Fruit fly (Drosophila melanogaster) whole organism, embryonic: Measurements from ENCODE around the gene haf.

ENCODE experiments used
- CG10147 ChIP-seq: fragments of 200-800 bp; sonication (Bioruptor generic); optimal IDR thresholded peaks from 2 replicates; lab custom pipeline; 2019; ENCODE audit warnings: missing biosample characterization, mild to moderate bottlenecking, missing genetic modification characterization, moderate library complexity
- CG10654 ChIP-seq: fragments of 200-800 bp; sonication (Bioruptor generic); optimal IDR thresholded peaks from 2 replicates; lab custom pipeline; 2016; ENCODE audit warnings: missing biosample characterization, missing genetic modification characterization
- CG10979 ChIP-seq: fragments of 200-800 bp; sonication (Bioruptor generic); optimal IDR thresholded peaks from 2 replicates; lab custom pipeline; 2018; ENCODE audit warnings: missing biosample characterization, mild to moderate bottlenecking, missing genetic modification characterization, moderate library complexity
- CG11456 ChIP-seq: fragments of 200-800 bp; sonication (Bioruptor generic); IDR thresholded peaks from 3 replicates; pipeline ENCODE4 v1.3.6; 2022; ENCODE audit warnings: missing biosample characterization, missing genetic modification characterization
- CG14441 ChIP-seq: fragments of 200-800 bp; sonication (Bioruptor generic); IDR thresholded peaks from 2 replicates; pipeline ENCODE4 v1.3.6; 2022; ENCODE audit warnings: missing biosample characterization, missing genetic modification characterization
- CG17829 ChIP-seq: fragments of 200-800 bp; optimal IDR thresholded peaks from 2 replicates; lab custom pipeline; 2019; ENCODE audit warnings: missing biosample characterization, mild to moderate bottlenecking, missing genetic modification characterization, moderate library complexity
- CG17912 ChIP-seq: fragments of 200-800 bp; sonication (Bioruptor generic); optimal IDR thresholded peaks from 2 replicates; lab custom pipeline; 2018; ENCODE audit warnings: missing biosample characterization, mild to moderate bottlenecking, missing genetic modification characterization
- CG18011 ChIP-seq: fragments of 200-800 bp; sonication (Bioruptor generic); optimal IDR thresholded peaks from 2 replicates; lab custom pipeline; 2017; ENCODE audit warnings: missing biosample characterization, missing genetic modification characterization, mild to moderate bottlenecking, moderate library complexity, missing genotype
- CG3065 ChIP-seq: fragments of 200-800 bp; sonication (Bioruptor generic); optimal IDR thresholded peaks from 2 replicates; lab custom pipeline; 2016; ENCODE audit warnings: missing biosample characterization, missing genetic modification characterization
- CG6683 ChIP-seq: fragments of 200-800 bp; sonication (Bioruptor generic); optimal IDR thresholded peaks from 2 replicates; lab custom pipeline; 2017; ENCODE audit warnings: missing biosample characterization, mild to moderate bottlenecking, missing genetic modification characterization, missing genetic modification reagents
- CG7372 ChIP-seq: fragments of 200-800 bp; sonication (Bioruptor generic); IDR thresholded peaks from 2 replicates; pipeline ENCODE4 v1.3.6; 2022; ENCODE audit warnings: missing biosample characterization, missing genetic modification characterization
- CG7839 ChIP-seq: fragments of 200-800 bp; sonication (Bioruptor generic); optimal IDR thresholded peaks from 3 replicates; lab custom pipeline; 2018; ENCODE audit warnings: missing biosample characterization, mild to moderate bottlenecking, missing genetic modification characterization, moderate library complexity
- CG9727 ChIP-seq: fragments of 200-800 bp; sonication (Bioruptor generic); optimal IDR thresholded peaks from 3 replicates; lab custom pipeline; 2017; ENCODE audit warnings: missing biosample characterization, mild to moderate bottlenecking, missing genetic modification characterization
- CG9797 ChIP-seq: fragments of 200-800 bp; sonication (Bioruptor generic); optimal IDR thresholded peaks from 3 replicates; lab custom pipeline; 2018; ENCODE audit warnings: missing biosample characterization, mild to moderate bottlenecking, missing genetic modification characterization
- CG9932 ChIP-seq: fragments of 200-800 bp; sonication (Bioruptor generic); IDR thresholded peaks from 2 replicates; pipeline ENCODE4 v1.3.6; 2022; ENCODE audit warnings: missing biosample characterization, missing genetic modification characterization
- CoRest ChIP-seq: fragments of 200-800 bp; sonication (Bioruptor generic); optimal IDR thresholded peaks from 3 replicates; lab custom pipeline; 2018; ENCODE audit warnings: missing biosample characterization, mild to moderate bottlenecking, missing genetic modification characterization, moderate library complexity
- Dek ChIP-seq: fragments of 200-800 bp; sonication (Bioruptor generic); optimal IDR thresholded peaks from 3 replicates; lab custom pipeline; 2019; ENCODE audit warnings: missing biosample characterization, mild to moderate bottlenecking, missing genetic modification characterization, moderate library complexity
- Dp ChIP-seq: fragments of 200-800 bp; sonication (Bioruptor generic); optimal IDR thresholded peaks from 2 replicates; lab custom pipeline; 2018; ENCODE audit warnings: missing biosample characterization, mild to moderate bottlenecking, missing genetic modification characterization, moderate library complexity
- Eip74EF ChIP-seq, 2 experiments: fragments of 200-800 bp in 1 of 2; fragments of >200 bp in 1 of 2; sonication (Bioruptor generic) in 1 of 2; optimal IDR thresholded peaks; 2 replicates each; lab custom pipeline; 2017 to 2019; ENCODE audit warnings: missing biosample characterization in 2 of 2, missing genetic modification characterization in 2 of 2, mild to moderate bottlenecking in 1 of 2, moderate library complexity in 1 of 2
- H2.0 ChIP-seq: fragments of 200-800 bp; sonication (Bioruptor generic); IDR thresholded peaks from 2 replicates; pipeline ENCODE4 v1.3.6; 2022; ENCODE audit warnings: missing biosample characterization, missing genetic modification characterization
- HmgD ChIP-seq: fragments of 200-800 bp; sonication (Bioruptor generic); optimal IDR thresholded peaks from 3 replicates; lab custom pipeline; 2016; ENCODE audit warnings: missing biosample characterization, missing genetic modification characterization
- Hr51 ChIP-seq, 2 experiments: fragments of 200-800 bp; sonication (Bioruptor generic); optimal IDR thresholded peaks; 2 replicates in 1 of 2; 3 replicates in 1 of 2; lab custom pipeline; 2016 to 2018; ENCODE audit warnings: missing biosample characterization in 2 of 2, missing genetic modification characterization in 2 of 2, mild to moderate bottlenecking in 1 of 2, moderate library complexity in 1 of 2
- Mes4 ChIP-seq: fragments of 200-800 bp; sonication (Bioruptor generic); optimal IDR thresholded peaks from 2 replicates; lab custom pipeline; 2016; ENCODE audit warnings: missing biosample characterization, missing genetic modification characterization
- Sry-β ChIP-seq: fragments of 200-800 bp; sonication (Bioruptor generic); optimal IDR thresholded peaks from 2 replicates; lab custom pipeline; 2018; ENCODE audit warnings: missing biosample characterization, mild to moderate bottlenecking, missing genetic modification characterization, moderate library complexity
- Stat92E ChIP-seq, 3 experiments: fragments of >200 bp in 2 of 3; fragments of 200-800 bp in 1 of 3; sonication (Bioruptor generic) in 1 of 3; optimal IDR thresholded peaks; 2 replicates each; lab custom pipeline; 2017 to 2019; ENCODE audit warnings: missing biosample characterization in 3 of 3, missing genetic modification characterization in 3 of 3, mild to moderate bottlenecking in 1 of 3, moderate library complexity in 1 of 3
- Tbp ChIP-seq: fragments of >200 bp; optimal IDR thresholded peaks from 2 replicates; lab custom pipeline; 2018; ENCODE audit warnings: missing biosample characterization, missing genetic modification characterization
- al ChIP-seq: fragments of 200-800 bp; sonication (Bioruptor generic); IDR thresholded peaks from 2 replicates; pipeline ENCODE4 v1.3.6; 2022; ENCODE audit warnings: missing biosample characterization, missing genetic modification characterization
- bsh ChIP-seq, 2 experiments: fragments of 200-800 bp; sonication (Bioruptor generic); optimal IDR thresholded peaks; 2 replicates each; lab custom pipeline; 2017 to 2018; ENCODE audit warnings: mild to moderate bottlenecking in 2 of 2, missing biosample characterization in 2 of 2, missing genetic modification characterization in 2 of 2, moderate library complexity in 1 of 2
- corto ChIP-seq: fragments of 200-800 bp; sonication (Bioruptor generic); optimal IDR thresholded peaks from 2 replicates; lab custom pipeline; 2016; ENCODE audit warnings: missing biosample characterization, mild to moderate bottlenecking, missing genetic modification characterization, moderate library complexity
- dati ChIP-seq: fragments of 200-800 bp; sonication (Bioruptor generic); IDR thresholded peaks from 2 replicates; pipeline ENCODE4 v1.3.6; 2022; ENCODE audit warnings: missing biosample characterization, missing genetic modification characterization
- ems ChIP-seq: fragments of 200-800 bp; sonication (Bioruptor generic); optimal IDR thresholded peaks from 3 replicates; lab custom pipeline; 2016; ENCODE audit warnings: missing biosample characterization, missing genetic modification characterization
- ewg ChIP-seq: fragments of 200-800 bp; sonication (Bioruptor generic); optimal IDR thresholded peaks from 3 replicates; lab custom pipeline; 2017; ENCODE audit warnings: mild to moderate bottlenecking, missing biosample characterization, missing genetic modification reagents, missing genetic modification characterization
- fd64A ChIP-seq: fragments of 200-800 bp; sonication (Bioruptor generic); optimal IDR thresholded peaks from 3 replicates; lab custom pipeline; 2018; ENCODE audit warnings: missing biosample characterization, mild to moderate bottlenecking, missing genetic modification characterization
- inv ChIP-seq: fragments of 200-800 bp; sonication (Bioruptor generic); IDR thresholded peaks from 2 replicates; pipeline ENCODE4 v1.3.6; 2022; ENCODE audit warnings: missing biosample characterization, missing genetic modification characterization; ENCODE audit not compliant: partially characterized antibody
- jing ChIP-seq: fragments of 200-800 bp; sonication (Bioruptor generic); optimal IDR thresholded peaks from 2 replicates; lab custom pipeline; 2018; ENCODE audit warnings: missing biosample characterization, mild to moderate bottlenecking, missing genetic modification characterization
- kah ChIP-seq: fragments of 200-800 bp; sonication (Bioruptor generic); optimal IDR thresholded peaks from 2 replicates; lab custom pipeline; 2018; ENCODE audit warnings: missing biosample characterization, mild to moderate bottlenecking, missing genetic modification characterization
- lola ChIP-seq, 3 experiments: fragments of >200 bp in 2 of 3; fragments of 200-800 bp in 1 of 3; sonication (Bioruptor generic) in 1 of 3; optimal IDR thresholded peaks; 2 replicates each; lab custom pipeline; 2017 to 2019; ENCODE audit warnings: missing biosample characterization in 3 of 3, missing genetic modification characterization in 3 of 3, mild to moderate bottlenecking in 1 of 3, moderate library complexity in 1 of 3
- phol ChIP-seq: fragments of 200-800 bp; sonication (Bioruptor generic); optimal IDR thresholded peaks from 3 replicates; lab custom pipeline; 2018; ENCODE audit warnings: missing biosample characterization, mild to moderate bottlenecking, missing genetic modification characterization, moderate library complexity
- pita ChIP-seq: fragments of 200-800 bp; sonication (Bioruptor generic); optimal IDR thresholded peaks from 2 replicates; lab custom pipeline; 2017; ENCODE audit warnings: missing biosample characterization, mild to moderate bottlenecking, missing genetic modification characterization
- prd ChIP-seq, 3 experiments: fragments of >200 bp in 2 of 3; fragments of 200-800 bp in 1 of 3; sonication (Bioruptor generic) in 1 of 3; optimal IDR thresholded peaks in 2 of 3; IDR thresholded peaks in 1 of 3; 2 replicates in 2 of 3; 3 replicates in 1 of 3; pipeline versions ENCODE4 v1.3.6 to Lab custom; 2017 to 2022; ENCODE audit warnings: missing biosample characterization in 1 of 3, missing genetic modification characterization in 1 of 3
- pros ChIP-seq: fragments of 200-800 bp; sonication (Bioruptor generic); optimal IDR thresholded peaks from 3 replicates; lab custom pipeline; 2019; ENCODE audit warnings: missing biosample characterization, mild to moderate bottlenecking, missing genetic modification characterization, moderate library complexity
- repo ChIP-seq: fragments of 200-800 bp; sonication (Bioruptor generic); optimal IDR thresholded peaks from 2 replicates; lab custom pipeline; 2016; ENCODE audit warnings: missing biosample characterization, missing genetic modification characterization
- salm ChIP-seq: fragments of 200-800 bp; sonication (Bioruptor generic); optimal IDR thresholded peaks from 2 replicates; lab custom pipeline; 2018; ENCODE audit warnings: missing biosample characterization, mild to moderate bottlenecking, missing genetic modification characterization
- slbo ChIP-seq: fragments of 200-800 bp; sonication (Bioruptor generic); IDR thresholded peaks from 2 replicates; pipeline ENCODE4 v1.3.6; 2022; ENCODE audit warnings: missing biosample characterization, missing genetic modification characterization
- ssp ChIP-seq: fragments of 200-800 bp; sonication (Bioruptor generic); IDR thresholded peaks from 2 replicates; pipeline ENCODE4 v1.3.6; 2022; ENCODE audit warnings: missing biosample characterization, missing genetic modification characterization
- stc ChIP-seq: fragments of 200-800 bp; sonication (Bioruptor generic); IDR thresholded peaks from 2 replicates; pipeline ENCODE4 v1.3.6; 2022; ENCODE audit warnings: missing biosample characterization, missing genetic modification characterization
- stwl ChIP-seq: fragments of 200-800 bp; sonication (Bioruptor generic); optimal IDR thresholded peaks from 3 replicates; lab custom pipeline; 2018; ENCODE audit warnings: missing biosample characterization, mild to moderate bottlenecking, missing genetic modification characterization, moderate library complexity
- zfh1 ChIP-seq: fragments of 200-800 bp; sonication (Bioruptor generic); IDR thresholded peaks from 3 replicates; pipeline ENCODE4 v1.3.6; 2022; ENCODE audit warnings: missing biosample characterization, missing genetic modification characterization

The haf gene

dm6 chr2L:1649244-1649827 is 94.4 kb downstream of the haf start (continued):
- TF ChIP-seq bsh (GFP tag; optimal IDR thresholded peaks at IDR 0.05; lab: Kevin White, UChicago): peak in 1 of 2 experiments; percentile 94
- peak; percentile 94 for TF ChIP-seq stc (GFP tag; lab: Robert Waterston, UW)
- TF ChIP-seq salm (tag; lab: Kevin White, UChicago): peak; percentile 95
- TF ChIP-seq ewg: peak; percentile 86
- peak; percentile 64 for TF ChIP-seq CG17912
- peak; percentile 95 for TF ChIP-seq CG10979 (tag; lab: Kevin White, UChicago)
- peak; percentile 89 for TF ChIP-seq CG17829 (tag; lab: Kevin White, UChicago)
- peak; percentile 94 for TF ChIP-seq CG11456 (GFP tag; lab: Robert Waterston, UW)
- TF ChIP-seq Dp (GFP tag; lab: Kevin White, UChicago): no peak
- no peak for TF ChIP-seq pita (GFP tag; lab: Kevin White, UChicago)
- TF ChIP-seq Hr51 (GFP tag; optimal IDR thresholded peaks at IDR 0.05; lab: Kevin White, UChicago): peak; percentile 4 to 99
- TF ChIP-seq Eip74EF (GFP tag; optimal IDR thresholded peaks at IDR 0.05; lab: Kevin White, UChicago): peak in 1 of 2 experiments; percentile 94
- no peak for TF ChIP-seq Tbp (GFP tag; lab: Kevin White, UChicago)
- peak; percentile 93 for TF ChIP-seq kah (GFP tag; lab: Kevin White, UChicago)
- peak; percentile 93 for TF ChIP-seq CG9727 (GFP tag; lab: Kevin White, UChicago)
- peak; percentile 82 for TF ChIP-seq ssp (GFP tag; lab: Robert Waterston, UW)
- peak; percentile 92 for TF ChIP-seq Dek
- peak; percentile 76 for TF ChIP-seq zfh1
- TF ChIP-seq CoRest (tag; lab: Kevin White, UChicago): peak; percentile 98
- peak; percentile 22 for TF ChIP-seq pros
- TF ChIP-seq repo (GFP tag; lab: Kevin White, UChicago): peak; percentile 11
- TF ChIP-seq CG7372: peak; percentile 83
- TF ChIP-seq jing (GFP tag; lab: Kevin White, UChicago): peak; percentile 15
- no peak for TF ChIP-seq Mes4 (GFP tag; lab: Kevin White, UChicago)
- no peak for TF ChIP-seq fd64A (GFP tag; lab: Kevin White, UChicago)
- TF ChIP-seq Stat92E (GFP tag; optimal IDR thresholded peaks at IDR 0.05; lab: Kevin White, UChicago): peak in 2 of 3 experiments; percentile 34 to 40
- peak; percentile 20 for TF ChIP-seq corto
- no peak for TF ChIP-seq HmgD
- peak; percentile 75 for TF ChIP-seq CG10654 (GFP tag; lab: Kevin White, UChicago)
- peak; percentile 96 for TF ChIP-seq CG14441
- peak; percentile 57 for TF ChIP-seq inv
- TF ChIP-seq CG18011 (GFP tag; lab: Kevin White, UChicago): peak; percentile 50
- peak; percentile 85 for TF ChIP-seq H2.0
- TF ChIP-seq lola (GFP tag; optimal IDR thresholded peaks at IDR 0.05; lab: Kevin White, UChicago): peak in 1 of 3 experiments; percentile 59
- peak; percentile 34 for TF ChIP-seq Sry-β (GFP tag; lab: Kevin White, UChicago)
- peak; percentile 92 for TF ChIP-seq CG10147 (GFP tag; lab: Kevin White, UChicago)
- no peak for TF ChIP-seq CG9797 (GFP tag; lab: Kevin White, UChicago)
- no peak for TF ChIP-seq stwl (tag; lab: Kevin White, UChicago)
- peak; percentile 95 for TF ChIP-seq CG6683 (GFP tag; lab: Kevin White, UChicago)
- TF ChIP-seq slbo: peak; percentile 89
- TF ChIP-seq prd (optimal IDR thresholded peaks at IDR 0.05; lab: Kevin White, UChicago): no peak
- TF ChIP-seq prd (GFP tag; IDR thresholded peaks at IDR 0.05; lab: Robert Waterston, UW): peak; percentile 94
- peak; percentile 11 for TF ChIP-seq ems
- peak; percentile 83 for TF ChIP-seq al (GFP tag; lab: Robert Waterston, UW)
- peak; percentile 87 for TF ChIP-seq dati (GFP tag; lab: Robert Waterston, UW)
- TF ChIP-seq CG7839 (tag; lab: Kevin White, UChicago): peak; percentile 97
- peak; percentile 66 for TF ChIP-seq CG3065 (GFP tag; lab: Kevin White, UChicago)
- peak; percentile 98 for TF ChIP-seq phol (tag; lab: Kevin White, UChicago)
- TF ChIP-seq CG9932 (GFP tag; lab: Robert Waterston, UW): peak; percentile 75
